Worm (Caenorhabditis elegans) whole organism, L2 larva: ENCODE measurements around the gene rps-14.

Experiments used
- C34F6.9 ChIP-seq: fragments of 150-350 bp; optimal IDR thresholded peaks from 2 replicates; lab custom pipeline; 2014; ENCODE audit warnings: missing biosample characterization, missing genetic modification characterization
- F13H6.1 ChIP-seq: sonication (generic microtip); optimal IDR thresholded peaks from 2 replicates; lab custom pipeline; 2016; ENCODE audit warnings: missing genetic modification characterization, missing compliant biosample characterization
- R02D3.7 ChIP-seq: fragments of 150-350 bp; optimal IDR thresholded peaks from 2 replicates; lab custom pipeline; 2014; ENCODE audit warnings: missing biosample characterization, missing genetic modification characterization
- alr-1 ChIP-seq: fragments of 150-350 bp; optimal IDR thresholded peaks from 2 replicates; lab custom pipeline; 2014; ENCODE audit warnings: missing biosample characterization, missing genetic modification characterization
- aly-2 ChIP-seq: fragments of 150-350 bp; optimal IDR thresholded peaks from 2 replicates; lab custom pipeline; 2014; ENCODE audit warnings: missing biosample characterization, missing genetic modification characterization
- ama-1 ChIP-seq: fragments of 150-350 bp; optimal IDR thresholded peaks from 2 replicates; lab custom pipeline; 2018; ENCODE audit warnings: inconsistent platforms
- blmp-1 ChIP-seq: sonication (generic microtip); optimal IDR thresholded peaks from 2 replicates; lab custom pipeline; 2017; ENCODE audit warnings: missing genetic modification characterization, mild to moderate bottlenecking, missing compliant biosample characterization, antibody characterized with exemption, moderate library complexity; ENCODE audit not compliant: insufficient read depth
- ceh-16 ChIP-seq: fragments of 150-350 bp; optimal IDR thresholded peaks from 2 replicates; lab custom pipeline; 2014; ENCODE audit warnings: missing biosample characterization, missing genetic modification characterization
- crh-2 ChIP-seq: sonication (generic microtip); optimal IDR thresholded peaks from 2 replicates; lab custom pipeline; 2017; ENCODE audit warnings: missing biosample characterization, missing genetic modification characterization
- dmd-4 ChIP-seq: sonication (generic microtip); optimal IDR thresholded peaks from 2 replicates; lab custom pipeline; 2017; ENCODE audit warnings: missing biosample characterization, missing genetic modification characterization
- egl-27 ChIP-seq: sonication (generic microtip); optimal IDR thresholded peaks from 3 replicates; lab custom pipeline; 2017; ENCODE audit warnings: missing biosample characterization, missing genetic modification reagents, missing genetic modification characterization
- elt-3 ChIP-seq: sonication (generic microtip); optimal IDR thresholded peaks from 2 replicates; lab custom pipeline; 2017; ENCODE audit warnings: missing biosample characterization, missing genetic modification characterization
- fos-1 ChIP-seq: fragments of 150-350 bp; optimal IDR thresholded peaks from 2 replicates; lab custom pipeline; 2014; ENCODE audit warnings: missing biosample characterization, missing genetic modification characterization
- gmeb-1 ChIP-seq: fragments of 150-350 bp; optimal IDR thresholded peaks from 2 replicates; lab custom pipeline; 2014; ENCODE audit warnings: missing biosample characterization, missing genetic modification characterization
- lin-11 ChIP-seq: fragments of 150-350 bp; sonication (generic microtip); optimal IDR thresholded peaks from 2 replicates; lab custom pipeline; 2014; ENCODE audit warnings: missing biosample characterization, missing genetic modification characterization, inconsistent platforms, mixed read lengths
- lin-13 ChIP-seq: fragments of 150-350 bp; optimal IDR thresholded peaks from 2 replicates; lab custom pipeline; 2014; ENCODE audit warnings: missing biosample characterization, missing genetic modification reagents, missing genetic modification characterization
- lin-39 ChIP-seq: fragments of 150-350 bp; optimal IDR thresholded peaks from 2 replicates; lab custom pipeline; 2014; ENCODE audit warnings: missing biosample characterization, missing genetic modification reagents, missing genetic modification characterization
- lsy-2 ChIP-seq, 2 experiments: fragments of 150-350 bp in 1 of 2; sonication (generic microtip) in 1 of 2; optimal IDR thresholded peaks; 2 replicates each; lab custom pipeline; 2014 to 2017; ENCODE audit warnings: missing biosample characterization in 2 of 2, missing genetic modification characterization in 2 of 2
- mab-5 ChIP-seq: fragments of 150-350 bp; optimal IDR thresholded peaks from 2 replicates; lab custom pipeline; 2014; ENCODE audit warnings: missing biosample characterization, missing genetic modification characterization
- nhr-10 ChIP-seq: sonication (generic microtip); optimal IDR thresholded peaks from 2 replicates; lab custom pipeline; 2017; ENCODE audit warnings: missing biosample characterization, missing genetic modification characterization
- nhr-11 ChIP-seq: fragments of 150-350 bp; optimal IDR thresholded peaks from 2 replicates; lab custom pipeline; 2014; ENCODE audit warnings: missing biosample characterization, missing genetic modification characterization
- nhr-129 ChIP-seq: fragments of 150-350 bp; optimal IDR thresholded peaks from 2 replicates; lab custom pipeline; 2014; ENCODE audit warnings: missing biosample characterization, missing genetic modification characterization
- nhr-21 ChIP-seq: fragments of 150-350 bp; optimal IDR thresholded peaks from 2 replicates; lab custom pipeline; 2014; ENCODE audit warnings: missing biosample characterization, missing genetic modification characterization
- nhr-25 ChIP-seq: fragments of 150-350 bp; sonication (generic microtip); optimal IDR thresholded peaks from 3 replicates; lab custom pipeline; 2014; ENCODE audit warnings: missing biosample characterization, missing genetic modification characterization
- nhr-6 ChIP-seq: fragments of 150-350 bp; optimal IDR thresholded peaks from 2 replicates; lab custom pipeline; 2014; ENCODE audit warnings: missing biosample characterization, missing genetic modification characterization
- nhr-77 ChIP-seq: fragments of 150-350 bp; optimal IDR thresholded peaks from 2 replicates; lab custom pipeline; 2014; ENCODE audit warnings: missing biosample characterization, missing genetic modification characterization
- peb-1 ChIP-seq: fragments of 150-350 bp; optimal IDR thresholded peaks from 2 replicates; lab custom pipeline; 2014; ENCODE audit warnings: missing biosample characterization, missing genetic modification characterization
- sem-4 ChIP-seq: fragments of 150-350 bp; optimal IDR thresholded peaks from 2 replicates; lab custom pipeline; 2014; ENCODE audit warnings: missing biosample characterization, missing genetic modification reagents, missing genetic modification characterization
- sma-3 ChIP-seq: sonication (generic microtip); optimal IDR thresholded peaks from 2 replicates; lab custom pipeline; 2016; ENCODE audit warnings: missing genetic modification reagents, missing genetic modification characterization, missing compliant biosample characterization
- sma-9 ChIP-seq, 2 experiments: fragments of 150-350 bp in 1 of 2; sonication (generic microtip) in 1 of 2; optimal IDR thresholded peaks; 2 replicates each; lab custom pipeline; 2014 to 2016; ENCODE audit warnings: missing genetic modification characterization in 2 of 2, mild to moderate bottlenecking in 1 of 2, missing biosample characterization in 1 of 2, missing compliant biosample characterization in 1 of 2, missing genetic modification reagents in 1 of 2, moderate library complexity in 1 of 2
- snpc-4 ChIP-seq: fragments of 150-350 bp; optimal IDR thresholded peaks from 2 replicates; lab custom pipeline; 2014; ENCODE audit warnings: missing biosample characterization, missing genetic modification characterization
- unc-39 ChIP-seq: fragments of 150-350 bp; optimal IDR thresholded peaks from 2 replicates; lab custom pipeline; 2014; ENCODE audit warnings: missing biosample characterization, missing genetic modification characterization
- unc-62 ChIP-seq: fragments of 150-350 bp; optimal IDR thresholded peaks from 2 replicates; lab custom pipeline; 2014; ENCODE audit warnings: missing biosample characterization, missing genetic modification reagents, missing genetic modification characterization
- ztf-1 ChIP-seq: fragments of 200-800 bp; sonication (Bioruptor generic); conservative IDR thresholded peaks from 2 replicates; pipeline ENCODE4 v1.3.6; 2022; ENCODE audit warnings: missing genetic modification characterization, missing compliant biosample characterization
- ztf-4 ChIP-seq: fragments of 150-350 bp; optimal IDR thresholded peaks from 2 replicates; lab custom pipeline; 2014; ENCODE audit warnings: missing biosample characterization, missing genetic modification characterization

The rps-14 gene

DNA sequence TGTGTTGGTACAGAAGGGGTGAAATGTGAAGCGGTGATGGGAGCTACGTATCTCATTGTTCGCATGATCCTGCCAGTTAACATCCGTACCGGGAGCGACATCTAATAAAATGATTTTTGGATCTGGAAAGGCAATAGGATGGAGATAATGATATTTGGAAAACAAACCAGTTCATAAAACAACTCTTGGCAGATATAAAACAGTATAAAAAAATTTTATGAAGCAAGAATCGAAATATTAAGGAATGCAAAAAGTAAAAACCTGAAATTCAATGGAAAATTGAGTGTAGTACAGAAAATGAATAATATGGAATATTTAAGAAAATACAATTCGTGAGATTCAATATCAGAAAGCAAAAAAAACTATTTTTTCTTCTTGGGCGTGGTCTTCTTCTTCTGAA, 47.2 kb upstream of the rps-14 start, which contains the start of gene hsp-75:
hsp-75 (minus strand) TSS at position 101 of the 400 bp plus-strand sequence.
- TF ChIP-seq unc-39 = no peak
- no peak for TF ChIP-seq ztf-1 (GFP tag; lab: Robert Waterston, UW)
- no peak for TF ChIP-seq R02D3.7 (tag; lab: Kevin White, UChicago)
- TF ChIP-seq elt-3 (tag; lab: Kevin White, UChicago) = no peak
- TF ChIP-seq ceh-16 = no peak
- TF ChIP-seq alr-1 (tag; lab: Kevin White, UChicago) = no peak
- no peak for TF ChIP-seq ztf-4 (tag; lab: Kevin White, UChicago)
- TF ChIP-seq dmd-4 (tag; lab: Kevin White, UChicago) = no peak
- no peak for TF ChIP-seq nhr-6 (tag; lab: Kevin White, UChicago)

DNA sequence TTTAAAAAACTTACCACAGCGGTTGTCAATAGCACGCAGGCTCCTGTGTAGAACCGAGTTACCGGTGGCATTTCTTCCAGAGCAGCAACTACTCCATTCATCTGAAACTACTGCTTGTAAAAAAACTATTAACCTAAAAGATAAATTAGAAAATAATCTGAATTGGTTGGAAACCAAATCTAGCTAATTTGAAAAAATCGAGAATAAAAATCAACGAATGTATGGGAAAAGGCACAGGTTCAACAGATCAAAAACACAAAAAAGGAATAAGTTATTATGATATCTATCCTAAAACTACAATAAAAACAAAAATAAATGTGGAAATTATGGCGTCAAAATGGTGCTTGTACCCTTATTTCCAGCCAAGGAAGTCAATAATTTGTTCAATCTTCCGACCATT, 43.6 kb upstream of the rps-14 start, which contains the start of gene der-2:
der-2 (minus strand) TSS at position 101 of the 400 bp plus-strand sequence.
- TF ChIP-seq unc-62 (GFP tag; lab: Kevin White, UChicago) (no peak), mab-5 (tag; lab: Kevin White, UChicago) (no peak), F13H6.1 (tag; lab: Kevin White, UChicago) (no peak), nhr-11 (tag; lab: Kevin White, UChicago) (no peak), peb-1 (tag; lab: Kevin White, UChicago) (no peak), gmeb-1 (tag; lab: Kevin White, UChicago) (no peak)
- TF ChIP-seq, all 48 proteins: peak for 0

DNA sequence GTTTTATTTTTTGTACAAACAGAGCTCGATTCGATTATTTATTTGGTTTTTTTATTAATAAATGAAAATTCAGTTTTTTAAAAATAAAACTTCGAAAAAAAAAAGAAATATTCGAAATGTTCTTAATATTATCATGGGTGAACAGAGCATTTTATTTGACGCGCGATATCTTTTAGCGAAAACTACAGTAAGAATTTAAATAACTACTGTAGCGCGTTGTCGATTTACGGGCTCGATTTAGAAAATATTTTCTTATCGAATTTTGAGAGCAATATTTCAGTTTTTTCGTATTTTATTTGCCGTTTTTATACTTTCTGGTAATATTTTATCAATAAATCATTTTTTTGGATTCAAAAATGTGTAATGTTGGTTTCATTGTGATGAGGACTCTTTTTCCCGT, 41.7 kb upstream of the rps-14 start:
- TF ChIP-seq ama-1 (lab: Kevin White, UChicago) = no peak
- TF ChIP-seq egl-27 (tag; lab: Kevin White, UChicago) = no peak
- TF ChIP-seq peb-1 (tag; lab: Kevin White, UChicago) = no peak
- no peak for TF ChIP-seq sem-4
- no peak for TF ChIP-seq ztf-4 (tag; lab: Kevin White, UChicago)
- TF ChIP-seq lsy-2 (tag; optimal IDR thresholded peaks at IDR 0.05; lab: Kevin White, UChicago) = peak in 1 of 2 experiments; percentile 40
- TF ChIP-seq elt-3 (tag; lab: Kevin White, UChicago) = no peak

DNA sequence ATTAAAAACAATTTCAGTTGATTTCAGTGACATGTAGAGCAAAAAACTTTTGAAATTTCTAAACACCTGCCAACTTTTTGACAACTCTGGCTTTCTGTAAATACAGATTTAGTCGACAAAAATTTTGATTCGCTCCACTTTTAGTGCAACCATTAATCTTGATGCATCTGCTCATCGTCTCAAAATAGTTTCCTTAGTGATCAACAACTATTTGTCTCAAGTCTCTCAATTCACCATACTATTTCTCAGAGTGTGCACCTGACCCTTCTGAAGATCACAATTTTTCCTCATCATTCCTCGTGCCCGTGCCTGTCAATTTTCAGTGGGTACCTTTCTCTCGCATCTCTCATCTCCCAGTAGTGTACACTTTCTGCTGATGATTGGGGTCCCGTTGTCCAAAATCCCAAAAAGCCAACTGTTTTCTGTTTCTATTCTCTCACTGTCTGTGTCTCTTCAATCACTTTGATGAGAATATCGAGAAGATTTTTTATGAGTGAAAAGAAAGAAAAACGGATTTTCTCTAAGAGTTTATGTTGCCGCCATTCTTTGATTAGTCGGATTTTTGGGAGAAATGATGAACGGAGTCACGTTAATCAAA, 37.6 kb upstream of the rps-14 start:
- TF ChIP-seq sma-9 (GFP tag; optimal IDR thresholded peaks at IDR 0.05; lab: Kevin White, UChicago) (peak; percentile 77), sma-9 (tag; optimal IDR thresholded peaks at IDR 0.05; lab: Kevin White, UChicago) (no peak), fos-1 (tag; lab: Kevin White, UChicago) (no peak), lin-39 (no peak), nhr-21 (tag; lab: Kevin White, UChicago) (no peak), nhr-11 (tag; lab: Kevin White, UChicago) (no peak), nhr-77 (tag; lab: Kevin White, UChicago) (no peak), lsy-2 (tag; optimal IDR thresholded peaks at IDR 0.05; lab: Kevin White, UChicago) (peak in 1 of 2 experiments; percentile 68), egl-27 (tag; lab: Kevin White, UChicago) (no peak), mab-5 (tag; lab: Kevin White, UChicago) (peak; percentile 70), C34F6.9 (peak; percentile 66), snpc-4 (tag; lab: Kevin White, UChicago) (no peak), lin-11 (tag; lab: Kevin White, UChicago) (no peak), ztf-4 (tag; lab: Kevin White, UChicago) (peak; percentile 24), F13H6.1 (tag; lab: Kevin White, UChicago) (peak; percentile 85), nhr-129 (tag; lab: Kevin White, UChicago) (peak; percentile 84), nhr-10 (tag; lab: Kevin White, UChicago) (no peak), crh-2 (tag; lab: Kevin White, UChicago) (no peak), nhr-6 (tag; lab: Kevin White, UChicago) (no peak), nhr-25 (tag; lab: Kevin White, UChicago) (no peak), blmp-1 (tag; lab: Kevin White, UChicago) (no peak), sma-3 (GFP tag; lab: Kevin White, UChicago) (no peak), sem-4 (peak; percentile 54), alr-1 (tag; lab: Kevin White, UChicago) (no peak), ceh-16 (no peak), lin-13 (peak; percentile 54), aly-2 (no peak), unc-62 (GFP tag; lab: Kevin White, UChicago) (peak; percentile 37)
